Fruit fly (Drosophila melanogaster) S2 (cell line): Measurements from ENCODE around the gene CG6766.

ENCODE experiments used
- CG8478 ChIP-seq: fragments of >200 bp; optimal IDR thresholded peaks from 2 replicates; lab custom pipeline; 2018
- CTCF ChIP-seq, 2 experiments: fragments of >200 bp; optimal IDR thresholded peaks; 2 replicates each; lab custom pipeline; 2018

The CG6766 gene

dm6 chr2L:11989729-11990128 lies 50.8 kb downstream of the CG6766 start, which contains the start of the genes zuc and dgt2:
TSS of gene zuc (minus strand) at chr2L:11989882.
TSS of gene dgt2 (plus strand) at chr2L:11989936.
- TF ChIP-seq CTCF (optimal IDR thresholded peaks at IDR 0.05; lab: Kevin White, UChicago) = no peak

dm6 chr2L:11989210-11989609 lies 51.3 kb downstream of the CG6766 start:
- TF ChIP-seq CTCF (optimal IDR thresholded peaks at IDR 0.05; lab: Kevin White, UChicago) = no peak
- no peak for TF ChIP-seq CG8478 (lab: Kevin White, UChicago)
